Fruit fly (Drosophila melanogaster): ENCODE results near the gene MED10.

DNA sequence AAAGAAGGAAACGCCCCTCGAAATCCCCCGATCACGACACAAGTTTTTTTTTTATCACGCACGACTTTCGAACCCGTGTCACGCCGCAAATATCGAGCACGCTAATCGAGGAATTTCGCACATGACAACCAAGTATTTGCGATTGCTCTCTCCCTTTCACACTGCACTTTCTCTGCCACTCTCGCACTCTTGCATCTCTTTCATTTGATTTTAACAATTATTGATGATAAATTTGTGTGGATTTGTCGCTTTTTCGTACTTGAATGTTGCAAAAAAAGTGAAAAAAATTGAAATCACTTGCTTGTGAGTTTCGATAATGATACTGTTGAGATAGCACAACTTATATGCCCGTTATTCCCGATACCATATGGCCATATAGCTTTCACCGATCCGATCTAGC, 14.7 kb upstream of the MED10 start, which contains the start of gene CG13073:
- TF ChIP-seq psq (optimal IDR thresholded peaks at IDR 0.05) (no peak), CG8478 (optimal IDR thresholded peaks at IDR 0.05) (no peak), pan (optimal IDR thresholded peaks at IDR 0.05) (no peak)
